Fruit fly (Drosophila melanogaster): Measurements from ENCODE around the gene Naa15-16.

Naa15-16 gene

dm6 chrX:19520888-19521287 lies 41.1 kb downstream of the Naa15-16 start:
- TF ChIP-seq seq (GFP tag; IDR thresholded peaks at IDR 0.05) (no peak), ind (GFP tag; optimal IDR thresholded peaks at IDR 0.05) (no peak), repo (GFP tag; optimal IDR thresholded peaks at IDR 0.05) (no peak), CG1529 (GFP tag; optimal IDR thresholded peaks at IDR 0.05) (no peak), GATAe (GFP tag; conservative IDR thresholded peaks at IDR 0.05) (0 out of 2 replicates have a peak, but pooled peaks have one; percentile 11), Dek (tag; optimal IDR thresholded peaks at IDR 0.05) (no peak), CG9727 (GFP tag; optimal IDR thresholded peaks at IDR 0.05) (no peak), CG2875 (GFP tag; optimal IDR thresholded peaks at IDR 0.05) (no peak), HLH54F (GFP tag; optimal IDR thresholded peaks at IDR 0.05) (no peak), shn (GFP tag; optimal IDR thresholded peaks at IDR 0.05) (no peak), CG7963 (GFP tag; IDR thresholded peaks at IDR 0.05; ENCODE audit: partially characterized antibody) (no peak), CG1832 (GFP tag; optimal IDR thresholded peaks at IDR 0.05) (peak; percentile 51), Xbp1 (GFP tag; optimal IDR thresholded peaks at IDR 0.05) (no peak), CG12769 (tag; optimal IDR thresholded peaks at IDR 0.05) (no peak), CG42726 (GFP tag; IDR thresholded peaks at IDR 0.05; ENCODE audit: partially characterized antibody) (no peak), CG13624 (GFP tag; optimal IDR thresholded peaks at IDR 0.05) (no peak), dan (GFP tag; IDR thresholded peaks at IDR 0.05) (no peak), crol (GFP tag; IDR thresholded peaks at IDR 0.05) (peak; percentile 78), Six4 (GFP tag; optimal IDR thresholded peaks at IDR 0.05) (no peak), bigmax (GFP tag; optimal IDR thresholded peaks at IDR 0.05) (peak; percentile 89), CG12155 (GFP tag; optimal IDR thresholded peaks at IDR 0.05) (no peak), H2.0 (GFP tag; IDR thresholded peaks at IDR 0.05) (no peak), CG15479 (GFP tag; optimal IDR thresholded peaks at IDR 0.05) (peak; percentile 79), Lpt (GFP tag; optimal IDR thresholded peaks at IDR 0.05) (no peak), gem (tag; optimal IDR thresholded peaks at IDR 0.05) (no peak), tgo (GFP tag; IDR thresholded peaks at IDR 0.05) (no peak), gce (GFP tag; IDR thresholded peaks at IDR 0.05) (no peak), slbo (GFP tag; IDR thresholded peaks at IDR 0.05) (no peak), CG32532 (GFP tag; IDR thresholded peaks at IDR 0.05) (peak; percentile 32; the same call in 1 of the 2 replicates), Ets65A (GFP tag) (no peak), CG6683 (GFP tag; optimal IDR thresholded peaks at IDR 0.05) (no peak), CG10366 (GFP tag; IDR thresholded peaks at IDR 0.05) (no peak), CG18764 (GFP tag; optimal IDR thresholded peaks at IDR 0.05) (no peak), Doc2 (GFP tag; IDR thresholded peaks at IDR 0.05) (no peak), fru (optimal IDR thresholded peaks at IDR 0.05) (no peak), CG18262 (tag; optimal IDR thresholded peaks at IDR 0.05) (no peak), tll (GFP tag; optimal IDR thresholded peaks at IDR 0.05) (no peak), Dip2 (GFP tag; IDR thresholded peaks at IDR 0.05) (no peak), dati (GFP tag; IDR thresholded peaks at IDR 0.05) (no peak), Dp (GFP tag; optimal IDR thresholded peaks at IDR 0.05) (no peak), CG11093 (GFP tag; IDR thresholded peaks at IDR 0.05) (no peak), Sry-δ (GFP tag; optimal IDR thresholded peaks at IDR 0.05) (no peak), wek (GFP tag; optimal IDR thresholded peaks at IDR 0.05) (no peak), Meics (GFP tag; optimal IDR thresholded peaks at IDR 0.05) (no peak), CG32767 (GFP tag; IDR thresholded peaks at IDR 0.05) (no peak), CG34376 (GFP tag; optimal IDR thresholded peaks at IDR 0.05) (no peak), cg (GFP tag; optimal IDR thresholded peaks at IDR 0.05) (no peak), CG12236 (GFP tag; optimal IDR thresholded peaks at IDR 0.05) (no peak), Opbp (GFP tag; IDR thresholded peaks at IDR 0.05; ENCODE audit: partially characterized antibody) (no peak), ssp (GFP tag; IDR thresholded peaks at IDR 0.05) (no peak), pzg (GFP tag; optimal IDR thresholded peaks at IDR 0.05) (peak; percentile 16), sens-2 (GFP tag; IDR thresholded peaks at IDR 0.05) (peak; percentile 62; the same call in 1 of the 2 replicates)

Data from whole organism, embryonic.